Worm (Caenorhabditis elegans) whole organism, L1 larva: ENCODE data around the gene frm-5.1.

Source experiments
- egl-27 ChIP-seq, 2 experiments: fragments of 150-350 bp in 1 of 2; sonication (generic microtip); optimal IDR thresholded peaks; 3 replicates each; lab custom pipeline; 2017 to 2018; ENCODE audit warnings: missing biosample characterization in 2 of 2, missing genetic modification characterization in 2 of 2, missing genetic modification reagents in 2 of 2
- fkh-8 ChIP-seq: sonication (generic microtip); optimal IDR thresholded peaks from 2 replicates; lab custom pipeline; 2016; ENCODE audit warnings: mild to moderate bottlenecking, missing genetic modification characterization, missing compliant biosample characterization
- hlh-17 ChIP-seq: fragments of 200-800 bp; sonication (Bioruptor generic); optimal IDR thresholded peaks from 2 replicates; lab custom pipeline; 2018; ENCODE audit warnings: missing genetic modification characterization, mild to moderate bottlenecking, missing compliant biosample characterization, moderate library complexity, borderline replicate concordance
- lin-35 ChIP-seq, 2 experiments: fragments of 150-350 bp; optimal IDR thresholded peaks; 2 replicates each; lab custom pipeline; 2014; ENCODE audit warnings: missing biosample characterization in 2 of 2, missing genetic modification characterization in 2 of 2, missing genetic modification reagents in 2 of 2
- mep-1 ChIP-seq: fragments of 150-350 bp; optimal IDR thresholded peaks from 2 replicates; lab custom pipeline; 2014; ENCODE audit warnings: missing biosample characterization, missing genetic modification characterization

- TF ChIP-seq egl-27 (tag; optimal IDR thresholded peaks at IDR 0.05; lab: Kevin White, UChicago) (no peak), hlh-17 (GFP tag; lab: Kevin White, UChicago) (no peak), fkh-8 (tag; lab: Kevin White, UChicago) (no peak), lin-35 (GFP tag; optimal IDR thresholded peaks at IDR 0.05; lab: Kevin White, UChicago) (no peak), mep-1 (tag; lab: Kevin White, UChicago) (no peak)
These were observed 22.6 kb upstream of the frm-5.1 start for ce11 chrIV:71266-71665.
